Fruit fly (Drosophila melanogaster): Measurements from ENCODE around the gene CG2841.

- no peak for TF ChIP-seq Sin3A (optimal IDR thresholded peaks at IDR 0.05)
- no peak for TF ChIP-seq psq (optimal IDR thresholded peaks at IDR 0.05)
- no peak for TF ChIP-seq insv (optimal IDR thresholded peaks at IDR 0.05)
- no peak for TF ChIP-seq ttk (optimal IDR thresholded peaks at IDR 0.05)
- no peak for TF ChIP-seq h (optimal IDR thresholded peaks at IDR 0.05)
- no peak for TF ChIP-seq Myc (optimal IDR thresholded peaks at IDR 0.05)
Observed at dm6 chrX:2337184-2337583, 29.0 kb downstream of the CG2841 start.
